Fruit fly (Drosophila melanogaster): Measurements from ENCODE around the gene Kif19A.

Kif19A gene

DNA sequence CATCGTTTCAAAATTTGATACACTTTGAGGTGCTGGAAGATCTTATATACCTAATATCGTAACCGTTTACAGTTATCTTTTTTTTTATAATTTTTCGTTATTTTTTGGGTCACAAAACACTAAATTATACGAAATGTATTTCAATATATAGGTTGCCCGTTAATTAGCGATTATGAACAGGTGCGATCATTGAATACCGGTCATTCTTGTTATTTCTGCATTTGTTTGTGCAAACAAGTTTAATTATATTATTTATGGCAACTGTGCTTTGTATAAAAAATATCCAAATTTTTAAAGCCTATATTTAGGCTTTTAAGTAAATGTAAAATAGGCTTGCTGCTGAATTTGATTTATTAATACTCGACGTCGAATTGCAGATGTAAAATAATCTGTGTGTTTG lies 34.3 kb upstream of the Kif19A start, which contains the start of gene CG42500:
CG42500 (minus strand) TSS at position 101 of the 400 bp plus-strand sequence.
- no peak for TF ChIP-seq CG17806 (tag; optimal IDR thresholded peaks at IDR 0.05)
- no peak for TF ChIP-seq fd96Ca (GFP tag; IDR thresholded peaks at IDR 0.05)
- no peak for TF ChIP-seq rn (GFP tag; IDR thresholded peaks at IDR 0.05)
- TF ChIP-seq CG4496 (GFP tag; IDR thresholded peaks at IDR 0.05), result no peak

DNA sequence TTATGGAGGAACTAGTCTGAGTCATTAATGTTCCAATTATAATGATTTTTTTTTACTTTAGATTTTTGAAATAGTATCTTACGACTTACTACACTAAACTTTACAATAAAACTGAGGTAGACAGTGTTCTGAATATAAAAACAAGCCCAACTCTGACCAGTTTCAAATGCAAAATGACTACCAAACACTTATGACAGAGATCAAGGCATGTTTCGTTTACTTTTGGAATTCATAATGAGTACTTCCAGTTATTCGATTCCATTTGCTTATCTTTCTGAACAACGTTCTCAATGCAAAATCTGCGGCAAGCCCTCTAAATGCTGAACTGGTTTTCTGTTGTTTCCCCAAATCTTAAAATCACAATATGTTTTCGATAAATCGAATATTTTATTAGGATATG lies 33.6 kb upstream of the Kif19A start, which contains the start of gene CG14355:
CG14355 (minus strand) TSS at position 101 of the 400 bp plus-strand sequence.
- no peak for TF ChIP-seq CG8301 (tag; optimal IDR thresholded peaks at IDR 0.05)
- no peak for TF ChIP-seq CG15710 (tag; optimal IDR thresholded peaks at IDR 0.05)
- no peak for TF ChIP-seq CG4496 (GFP tag; IDR thresholded peaks at IDR 0.05)
- no peak for TF ChIP-seq Ets98B (GFP tag; IDR thresholded peaks at IDR 0.05)
- TF ChIP-seq CG34367 (tag; optimal IDR thresholded peaks at IDR 0.05), result no peak
- no peak for TF ChIP-seq EcR (GFP tag; optimal IDR thresholded peaks at IDR 0.05)
- no peak for TF ChIP-seq CG32121 (GFP tag; IDR thresholded peaks at IDR 0.05)
- TF ChIP-seq Snoo (tag; optimal IDR thresholded peaks at IDR 0.05), result no peak
- TF ChIP-seq CG14655 (GFP tag; optimal IDR thresholded peaks at IDR 0.05), result no peak
- TF ChIP-seq CG17806 (tag; optimal IDR thresholded peaks at IDR 0.05), result no peak
- TF ChIP-seq rn (GFP tag; IDR thresholded peaks at IDR 0.05), result no peak
- no peak for TF ChIP-seq CG10348 (GFP tag; IDR thresholded peaks at IDR 0.05)
- no peak for TF ChIP-seq D1 (tag; optimal IDR thresholded peaks at IDR 0.05)
- TF ChIP-seq gl (tag; optimal IDR thresholded peaks at IDR 0.05), result no peak
- TF ChIP-seq fd96Ca (GFP tag; IDR thresholded peaks at IDR 0.05), result no peak
- no peak for TF ChIP-seq CG13204 (GFP tag; optimal IDR thresholded peaks at IDR 0.05)
- TF ChIP-seq CG9948 (tag; optimal IDR thresholded peaks at IDR 0.05), result no peak
- no peak for TF ChIP-seq CG8159 (tag; optimal IDR thresholded peaks at IDR 0.05)

dm6 chr3R:14140912-14141311 lies 22.7 kb upstream of the Kif19A start:
- TF ChIP-seq CG12605 (GFP tag; IDR thresholded peaks at IDR 0.05) (peak; percentile 52; the same call in 1 of the 2 replicates), CG8301 (tag; optimal IDR thresholded peaks at IDR 0.05) (no peak), Pif1B (GFP tag; optimal IDR thresholded peaks at IDR 0.05) (no peak)

dm6 chr3R:14131972-14132371 lies 13.7 kb upstream of the Kif19A start, which contains the start of gene CG14356:
Gene CG14356, minus strand, starts transcription at chr3R:14132072.
- TF ChIP-seq Pif1A (GFP tag; optimal IDR thresholded peaks at IDR 0.05) (no peak), CG9948 (tag; optimal IDR thresholded peaks at IDR 0.05) (no peak), CG4496 (GFP tag; IDR thresholded peaks at IDR 0.05) (no peak), Snoo (tag; optimal IDR thresholded peaks at IDR 0.05) (no peak), EcR (GFP tag; optimal IDR thresholded peaks at IDR 0.05) (no peak), CG12605 (GFP tag; IDR thresholded peaks at IDR 0.05) (no peak), CG34367 (tag; optimal IDR thresholded peaks at IDR 0.05) (no peak), rn (GFP tag; IDR thresholded peaks at IDR 0.05) (no peak), CG10348 (GFP tag; IDR thresholded peaks at IDR 0.05) (no peak)

DNA sequence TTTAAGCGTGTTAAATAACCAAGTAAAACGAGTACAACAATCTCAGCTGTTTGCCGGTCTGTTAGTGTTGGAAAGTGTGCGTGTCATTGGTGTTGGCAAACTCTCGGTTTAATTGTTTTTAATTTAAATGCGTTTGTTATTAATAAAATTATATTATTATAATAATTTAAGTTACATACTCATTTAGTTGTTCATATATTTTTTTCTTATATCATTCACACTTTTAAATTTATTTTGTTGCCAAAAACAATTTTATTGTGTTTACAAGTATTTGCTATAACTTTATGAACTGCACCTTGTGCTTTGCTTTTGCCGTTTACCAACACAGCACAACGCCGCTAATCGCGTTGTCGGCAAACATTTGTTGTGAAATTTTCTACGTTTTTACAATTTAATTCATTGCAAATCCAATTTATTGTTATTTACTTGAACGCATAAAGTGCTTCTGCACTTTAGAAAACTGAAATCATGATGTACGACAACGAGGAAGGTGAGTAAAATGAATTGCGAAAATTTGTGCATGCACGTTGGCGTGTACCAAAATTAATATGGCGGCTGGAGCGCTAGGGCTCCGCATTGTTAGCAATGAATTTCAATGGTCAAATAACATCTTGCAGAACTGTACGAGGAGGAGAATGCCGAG lies 7.3 kb upstream of the Kif19A start, which contains the start of the genes 140up and Polr2B:
140up (minus strand) TSS at position 70 of the 643 bp plus-strand sequence.
Polr2B (plus strand) TSS at position 313 of the 643 bp plus-strand sequence.
- peak; percentile 90 for TF ChIP-seq CG32121 (GFP tag; IDR thresholded peaks at IDR 0.05)
- peak; percentile 89 for TF ChIP-seq D1 (tag; optimal IDR thresholded peaks at IDR 0.05)
- no peak for TF ChIP-seq CG8301 (tag; optimal IDR thresholded peaks at IDR 0.05)
- peak; percentile 65 for TF ChIP-seq fd96Ca (GFP tag; IDR thresholded peaks at IDR 0.05)
- peak; percentile 84 for TF ChIP-seq CG34367 (tag; optimal IDR thresholded peaks at IDR 0.05)
- TF ChIP-seq CG9948 (tag; optimal IDR thresholded peaks at IDR 0.05), result peak; percentile 88
- TF ChIP-seq Pif1A (GFP tag; optimal IDR thresholded peaks at IDR 0.05), result peak; percentile 69
- TF ChIP-seq gl (tag; optimal IDR thresholded peaks at IDR 0.05), result peak; percentile 46
- TF ChIP-seq Pif1B (GFP tag; optimal IDR thresholded peaks at IDR 0.05), result peak; percentile 80
- TF ChIP-seq Snoo (tag; optimal IDR thresholded peaks at IDR 0.05), result peak; percentile 83
- TF ChIP-seq CG15710 (tag; optimal IDR thresholded peaks at IDR 0.05), result peak; percentile 91
- TF ChIP-seq EcR (GFP tag; optimal IDR thresholded peaks at IDR 0.05), result no peak
- TF ChIP-seq CG14655 (GFP tag; optimal IDR thresholded peaks at IDR 0.05), result no peak
- TF ChIP-seq CG17806 (tag; optimal IDR thresholded peaks at IDR 0.05), result peak; percentile 82
- peak; percentile 41; the same call in 1 of the 2 replicates for TF ChIP-seq CG12605 (GFP tag; IDR thresholded peaks at IDR 0.05)
- TF ChIP-seq CG10348 (GFP tag; IDR thresholded peaks at IDR 0.05), result peak; percentile 52
- TF ChIP-seq CG8159 (tag; optimal IDR thresholded peaks at IDR 0.05), result peak; percentile 91
- no peak for TF ChIP-seq CG13204 (GFP tag; optimal IDR thresholded peaks at IDR 0.05)
- TF ChIP-seq Ets98B (GFP tag; IDR thresholded peaks at IDR 0.05), result peak; percentile 85
- peak; percentile 89 for TF ChIP-seq CG4496 (GFP tag; IDR thresholded peaks at IDR 0.05)
- TF ChIP-seq rn (GFP tag; IDR thresholded peaks at IDR 0.05), result peak; percentile 85

DNA sequence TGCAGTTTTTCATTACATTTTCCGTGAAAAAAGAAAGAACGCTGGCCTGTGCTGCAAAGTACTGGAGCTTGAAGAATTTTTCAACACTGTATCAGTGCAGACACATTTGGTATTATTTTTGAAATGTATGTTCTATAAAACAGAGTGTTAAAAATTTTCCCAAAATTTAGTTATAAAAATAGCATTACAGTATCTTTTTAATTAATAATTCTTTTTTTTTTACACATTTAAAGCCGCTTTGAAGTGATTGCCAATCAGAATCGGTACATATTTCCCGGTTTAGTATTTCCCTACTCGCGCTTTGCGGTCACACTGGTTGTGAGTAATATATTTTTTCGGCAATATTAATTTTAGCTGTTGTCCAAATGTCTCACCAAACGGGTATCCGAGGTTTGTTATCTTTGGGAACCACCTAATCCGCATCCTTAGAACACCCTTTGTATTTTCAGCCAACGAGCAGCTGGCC lies 4.1 kb upstream of the Kif19A start, which contains the start of the genes Abi and twf:
Abi (minus strand) TSS at position 74 of the 466 bp plus-strand sequence.
twf (plus strand) TSS at position 308 of the 466 bp plus-strand sequence.
- TF ChIP-seq fd96Ca (GFP tag; IDR thresholded peaks at IDR 0.05) (no peak), CG8159 (tag; optimal IDR thresholded peaks at IDR 0.05) (peak; percentile 45), D1 (tag; optimal IDR thresholded peaks at IDR 0.05) (no peak), Ets98B (GFP tag; IDR thresholded peaks at IDR 0.05) (peak; percentile 35; the same call in 1 of the 2 replicates), CG9948 (tag; optimal IDR thresholded peaks at IDR 0.05) (peak; percentile 35), CG32121 (GFP tag; IDR thresholded peaks at IDR 0.05) (peak; percentile 30; the same call in 1 of the 2 replicates), CG4496 (GFP tag; IDR thresholded peaks at IDR 0.05) (peak; percentile 31; the same call in 1 of the 3 replicates), CG34367 (tag; optimal IDR thresholded peaks at IDR 0.05) (peak; percentile 29), EcR (GFP tag; optimal IDR thresholded peaks at IDR 0.05) (no peak), CG17806 (tag; optimal IDR thresholded peaks at IDR 0.05) (peak; percentile 44), CG15710 (tag; optimal IDR thresholded peaks at IDR 0.05) (peak; percentile 47)
